Worm (Caenorhabditis elegans): ENCODE results near the gene H06A10.1.

Gene H06A10.1

ce11 chrX:13532424-13533309, 25.3 kb downstream of the H06A10.1 start, which contains the start of gene acr-12 (continued):
- TF ChIP-seq ces-1 (GFP tag; optimal IDR thresholded peaks at IDR 0.05) (peak; percentile 74), lin-38 (GFP tag; IDR thresholded peaks at IDR 0.05) (no peak), attf-4 (tag; optimal IDR thresholded peaks at IDR 0.05) (no peak)

ce11 chrX:13536759-13537158, 29.4 kb downstream of the H06A10.1 start, which contains the start of gene R01E6.5:
Gene R01E6.5, plus strand, starts transcription at chrX:13537059.
- TF ChIP-seq ceh-62 (tag; optimal IDR thresholded peaks at IDR 0.05) (no peak), D1046.2 (GFP tag; IDR thresholded peaks at IDR 0.05) (no peak), ceh-44 (GFP tag; IDR thresholded peaks at IDR 0.05) (no peak)

ce11 chrX:13539701-13540100, 32.4 kb downstream of the H06A10.1 start:
- no peak for TF ChIP-seq saeg-2 (GFP tag; IDR thresholded peaks at IDR 0.05)
- no peak for TF ChIP-seq aha-1 (tag)
- TF ChIP-seq unc-62 (GFP tag; optimal IDR thresholded peaks at IDR 0.05 in 1 of 2): peak in 1 of 2 experiments; percentile 96
- TF ChIP-seq unc-62 (tag; optimal IDR thresholded peaks at IDR 0.05): no peak
- no peak for TF ChIP-seq ctbp-1 (GFP tag; IDR thresholded peaks at IDR 0.05)
- no peak for TF ChIP-seq daf-16 (GFP tag; optimal IDR thresholded peaks at IDR 0.05)
- peak; percentile 25 for TF ChIP-seq daf-16 (tag; optimal IDR thresholded peaks at IDR 0.05)
- TF ChIP-seq dpl-1 (GFP tag; optimal IDR thresholded peaks at IDR 0.05): no peak
- no peak for TF ChIP-seq Y105C5A.15 (GFP tag; IDR thresholded peaks at IDR 0.05)
- TF ChIP-seq daf-19 (GFP tag; conservative IDR thresholded peaks at IDR 0.05): no peak
- TF ChIP-seq dmd-6 (GFP tag; IDR thresholded peaks at IDR 0.05): peak; percentile 58
- peak; percentile 61 for TF ChIP-seq hlh-11 (tag; optimal IDR thresholded peaks at IDR 0.05)
- no peak for TF ChIP-seq set-16 (GFP tag; IDR thresholded peaks at IDR 0.05)
- TF ChIP-seq zfp-2 (tag; optimal IDR thresholded peaks at IDR 0.05): no peak
- TF ChIP-seq ceh-82 (tag; optimal IDR thresholded peaks at IDR 0.05): no peak
- TF ChIP-seq Y75B8A.6 (GFP tag; IDR thresholded peaks at IDR 0.05): no peak
- peak in 1 of 2 experiments; percentile 35 for TF ChIP-seq lsy-2 (tag; optimal IDR thresholded peaks at IDR 0.05)
- TF ChIP-seq madf-9 (GFP tag; conservative IDR thresholded peaks at IDR 0.05): no peak
- no peak for TF ChIP-seq nhr-41 (GFP tag; IDR thresholded peaks at IDR 0.05)
- TF ChIP-seq nhr-42 (GFP tag; IDR thresholded peaks at IDR 0.05): no peak
- no peak for TF ChIP-seq mes-2 (tag; optimal IDR thresholded peaks at IDR 0.05; ENCODE audit: poor library complexity, severe bottlenecking)
- no peak for TF ChIP-seq ceh-20 (GFP tag; IDR thresholded peaks at IDR 0.05)
- TF ChIP-seq nhr-6 (tag; optimal IDR thresholded peaks at IDR 0.05): no peak
- no peak for TF ChIP-seq daf-8 (GFP tag; IDR thresholded peaks at IDR 0.05)
- TF ChIP-seq lin-39 (tag; optimal IDR thresholded peaks at IDR 0.05): no peak
- no peak for TF ChIP-seq spr-1 (tag; optimal IDR thresholded peaks at IDR 0.05)
- TF ChIP-seq nhr-25 (tag; optimal IDR thresholded peaks at IDR 0.05; ENCODE audit: borderline replicate concordance, insufficient read depth): no peak
- no peak for TF ChIP-seq zip-2 (tag; optimal IDR thresholded peaks at IDR 0.05)
- TF ChIP-seq ceh-32 (tag; optimal IDR thresholded peaks at IDR 0.05; ENCODE audit: poor library complexity): no peak
- TF ChIP-seq Y48G9A.11 (GFP tag; IDR thresholded peaks at IDR 0.05): no peak
- no peak for TF ChIP-seq pha-4 (GFP tag; IDR thresholded peaks at IDR 0.05)
- no peak for TF ChIP-seq pha-4 (tag; optimal IDR thresholded peaks at IDR 0.05)
- peak; percentile 13 for TF ChIP-seq nhr-11 (tag; optimal IDR thresholded peaks at IDR 0.05)
- TF ChIP-seq ceh-44 (GFP tag; IDR thresholded peaks at IDR 0.05): no peak
- no peak for TF ChIP-seq Y5F2A.4 (GFP tag; optimal IDR thresholded peaks at IDR 0.05)
- TF ChIP-seq nhr-77 (tag; optimal IDR thresholded peaks at IDR 0.05): no peak
- TF ChIP-seq lin-13 (GFP tag; optimal IDR thresholded peaks at IDR 0.05): no peak
- TF ChIP-seq jun-1 (tag; optimal IDR thresholded peaks at IDR 0.05): no peak
- TF ChIP-seq dve-1 (tag; optimal IDR thresholded peaks at IDR 0.05; ENCODE audit: insufficient read depth): peak; percentile 68
- no peak for TF ChIP-seq attf-4 (tag; optimal IDR thresholded peaks at IDR 0.05)
- TF ChIP-seq fkh-10 (GFP tag; optimal IDR thresholded peaks at IDR 0.05): no peak
- no peak for TF ChIP-seq arid-1 (GFP tag; conservative IDR thresholded peaks at IDR 0.05)
- no peak for TF ChIP-seq dmd-8 (GFP tag; IDR thresholded peaks at IDR 0.05)
